Worm (Caenorhabditis elegans) whole organism, young adult: ENCODE results near the gene col-75.

ENCODE experiments used
- F23B12.7 ChIP-seq: sonication (generic microtip); optimal IDR thresholded peaks from 2 replicates; lab custom pipeline; 2017; ENCODE audit warnings: missing genetic modification characterization, mild to moderate bottlenecking, missing compliant biosample characterization, antibody characterized with exemption, moderate library complexity; ENCODE audit not compliant: insufficient read depth
- F55B11.4 ChIP-seq: sonication (generic microtip); optimal IDR thresholded peaks from 2 replicates; lab custom pipeline; 2016; ENCODE audit warnings: missing compliant biosample characterization, missing genetic modification characterization, borderline replicate concordance; ENCODE audit not compliant: insufficient read depth
- K12H6.12 ChIP-seq: fragments of 200-800 bp; sonication (Bioruptor generic); optimal IDR thresholded peaks from 2 replicates; lab custom pipeline; 2018; ENCODE audit warnings: mild to moderate bottlenecking, missing genetic modification characterization, missing compliant biosample characterization
- Y53F4B.3 ChIP-seq: fragments of 200-800 bp; sonication (Bioruptor generic); IDR thresholded peaks from 2 replicates; pipeline ENCODE4 v1.3.6; 2022; ENCODE audit warnings: missing genetic modification reagents, missing genetic modification characterization, missing compliant biosample characterization
- Y67H2A.10 ChIP-seq: fragments of 200-800 bp; sonication (Bioruptor generic); conservative IDR thresholded peaks from 2 replicates; pipeline ENCODE4 v1.3.6; 2022; ENCODE audit warnings: missing genetic modification reagents, missing genetic modification characterization, missing compliant biosample characterization
- ama-1 ChIP-seq, 3 experiments: fragments of 150-350 bp in 1 of 3; sonication (generic microtip) in 2 of 3; optimal IDR thresholded peaks; 2 replicates each; lab custom pipeline; 2014 to 2018; ENCODE audit warnings: missing biosample characterization in 2 of 3, missing genetic modification characterization in 2 of 3, missing genetic modification reagents in 2 of 3
- aptf-3 ChIP-seq: fragments of 200-800 bp; sonication (Bioruptor generic); IDR thresholded peaks from 2 replicates; pipeline ENCODE4 v1.3.6; 2022; ENCODE audit warnings: missing genetic modification characterization, missing compliant biosample characterization
- attf-3 ChIP-seq: fragments of 200-800 bp; sonication (Bioruptor generic); conservative IDR thresholded peaks from 2 replicates; pipeline ENCODE4 v1.3.6; 2022; ENCODE audit warnings: missing genetic modification reagents, missing genetic modification characterization, missing compliant biosample characterization
- cebp-1 ChIP-seq, 2 experiments: fragments of 200-800 bp in 1 of 2; sonication (Bioruptor generic) in 1 of 2; sonication (generic microtip) in 1 of 2; IDR thresholded peaks in 1 of 2; optimal IDR thresholded peaks in 1 of 2; 2 replicates each; pipeline versions ENCODE4 v1.3.6 to Lab custom; 2017 to 2022; ENCODE audit warnings: missing compliant biosample characterization in 2 of 2, missing genetic modification characterization in 2 of 2, mild to moderate bottlenecking in 1 of 2, missing genetic modification reagents in 1 of 2, moderate library complexity in 1 of 2
- ceh-79 ChIP-seq: sonication (generic microtip); optimal IDR thresholded peaks from 2 replicates; lab custom pipeline; 2017; ENCODE audit warnings: mild to moderate bottlenecking, missing genetic modification characterization, missing compliant biosample characterization
- ceh-91 ChIP-seq: fragments of 200-800 bp; sonication (Bioruptor generic); IDR thresholded peaks from 2 replicates; pipeline ENCODE4 v1.3.6; 2022; ENCODE audit warnings: missing genetic modification reagents, missing genetic modification characterization, missing compliant biosample characterization
- die-1 ChIP-seq: sonication (generic microtip); optimal IDR thresholded peaks from 2 replicates; lab custom pipeline; 2016; ENCODE audit warnings: missing genotype, mild to moderate bottlenecking, missing genetic modification characterization, missing compliant biosample characterization
- dox-1 ChIP-seq: fragments of 200-800 bp; sonication (Bioruptor generic); IDR thresholded peaks from 2 replicates; pipeline ENCODE4 v1.3.6; 2022; ENCODE audit warnings: missing genetic modification reagents, missing genetic modification characterization, missing compliant biosample characterization
- dpff-1 ChIP-seq: sonication (generic microtip); optimal IDR thresholded peaks from 2 replicates; lab custom pipeline; 2017; ENCODE audit warnings: mild to moderate bottlenecking, missing genetic modification characterization, missing compliant biosample characterization
- dpl-1 ChIP-seq: fragments of 150-350 bp; optimal IDR thresholded peaks from 2 replicates; lab custom pipeline; 2014; ENCODE audit warnings: missing biosample characterization, missing genetic modification reagents, missing genetic modification characterization
- efl-1 ChIP-seq: fragments of 150-350 bp; optimal IDR thresholded peaks from 2 replicates; lab custom pipeline; 2014; ENCODE audit warnings: missing biosample characterization, missing genetic modification reagents, missing genetic modification characterization
- egl-18 ChIP-seq: fragments of 200-800 bp; sonication (Bioruptor generic); IDR thresholded peaks from 2 replicates; pipeline ENCODE4 v1.3.6; 2022; ENCODE audit warnings: missing genetic modification reagents, missing genetic modification characterization, missing compliant biosample characterization
- ets-4 ChIP-seq: fragments of 200-800 bp; sonication (Bioruptor generic); optimal IDR thresholded peaks from 2 replicates; lab custom pipeline; 2018; ENCODE audit warnings: mild to moderate bottlenecking, missing genetic modification characterization, missing compliant biosample characterization
- fkh-3 ChIP-seq: sonication (generic microtip); optimal IDR thresholded peaks from 2 replicates; lab custom pipeline; 2016; ENCODE audit warnings: mild to moderate bottlenecking, missing genetic modification characterization, missing compliant biosample characterization
- gei-17 ChIP-seq: fragments of 200-800 bp; sonication (Bioruptor generic); optimal IDR thresholded peaks from 2 replicates; lab custom pipeline; 2018; ENCODE audit warnings: mild to moderate bottlenecking, missing genetic modification characterization, missing compliant biosample characterization
- lin-40 ChIP-seq: sonication (generic microtip); optimal IDR thresholded peaks from 2 replicates; lab custom pipeline; 2016; ENCODE audit warnings: missing genetic modification characterization, mild to moderate bottlenecking, missing compliant biosample characterization, missing genotype, missing genetic modification reagents
- lin-54 ChIP-seq: fragments of 200-800 bp; sonication (Bioruptor generic); optimal IDR thresholded peaks from 2 replicates; lab custom pipeline; 2018; ENCODE audit warnings: mild to moderate bottlenecking, missing genetic modification characterization, missing compliant biosample characterization
- madf-6 ChIP-seq: fragments of 200-800 bp; sonication (Bioruptor generic); IDR thresholded peaks from 2 replicates; pipeline ENCODE4 v1.3.6; 2022; ENCODE audit warnings: missing genetic modification reagents, missing genetic modification characterization, missing compliant biosample characterization
- nfya-2 ChIP-seq: fragments of 200-800 bp; sonication (Bioruptor generic); IDR thresholded peaks from 2 replicates; pipeline ENCODE4 v1.3.6; 2022; ENCODE audit warnings: missing genetic modification reagents, missing genetic modification characterization, missing compliant biosample characterization
- nfyb-1 ChIP-seq: fragments of 200-800 bp; sonication (Bioruptor generic); IDR thresholded peaks from 2 replicates; pipeline ENCODE4 v1.3.6; 2022; ENCODE audit warnings: missing genetic modification reagents, missing genetic modification characterization, missing compliant biosample characterization
- nhr-80 ChIP-seq: sonication (generic microtip); optimal IDR thresholded peaks from 2 replicates; lab custom pipeline; 2016; ENCODE audit warnings: missing genetic modification characterization, missing compliant biosample characterization
- rpc-1 ChIP-seq, 2 experiments: fragments of 150-350 bp in 1 of 2; sonication (generic microtip) in 1 of 2; optimal IDR thresholded peaks; 2 replicates each; lab custom pipeline; 2014 to 2018; ENCODE audit warnings: missing biosample characterization in 1 of 2, missing genetic modification characterization in 1 of 2, missing genetic modification reagents in 1 of 2, missing genotype in 1 of 2
- unc-62 ChIP-seq: fragments of 150-350 bp; optimal IDR thresholded peaks from 2 replicates; lab custom pipeline; 2014; ENCODE audit warnings: missing biosample characterization, missing genetic modification reagents, missing genetic modification characterization
- zfh-2 ChIP-seq: fragments of 200-800 bp; sonication (Bioruptor generic); conservative IDR thresholded peaks from 2 replicates; pipeline ENCODE4 v1.3.6; 2022; ENCODE audit warnings: missing genetic modification reagents, missing genetic modification characterization, missing compliant biosample characterization
- zim-3 ChIP-seq: sonication (generic microtip); optimal IDR thresholded peaks from 2 replicates; lab custom pipeline; 2017; ENCODE audit warnings: mild to moderate bottlenecking, missing genetic modification characterization, moderate library complexity, missing compliant biosample characterization

The col-75 gene

ce11 chrII:6425993-6426392 is at the start of gene col-75:
col-75 (plus strand) TSS chrII:6426293.
- TF ChIP-seq Y53F4B.3 (GFP tag; lab: Robert Waterston, UW) (no peak), ceh-91 (GFP tag; lab: Robert Waterston, UW) (no peak), dpl-1 (GFP tag; lab: Kevin White, UChicago) (no peak), zim-3 (tag; lab: Kevin White, UChicago) (no peak)

ce11 chrII:6376693-6377092 is 49.4 kb upstream of the col-75 start:
- TF ChIP-seq ets-4 (GFP tag; lab: Kevin White, UChicago) (no peak), zim-3 (tag; lab: Kevin White, UChicago) (no peak), nfyb-1 (GFP tag; lab: Robert Waterston, UW) (no peak)

- TF ChIP-seq F23B12.7 (tag; lab: Kevin White, UChicago) (peak; percentile 23), unc-62 (no peak), K12H6.12 (tag; lab: Kevin White, UChicago) (no peak), gei-17 (GFP tag; lab: Kevin White, UChicago) (no peak), F55B11.4 (no peak), dox-1 (GFP tag; lab: Robert Waterston, UW) (0 out of 2 replicates have a peak, but pooled peaks have one; percentile 13), efl-1 (GFP tag; lab: Kevin White, UChicago) (no peak), madf-6 (GFP tag; lab: Robert Waterston, UW) (no peak), cebp-1 (GFP tag; IDR thresholded peaks at IDR 0.05; lab: Robert Waterston, UW) (peak; percentile 64; the same call in 1 of the 2 replicates), cebp-1 (tag; optimal IDR thresholded peaks at IDR 0.05; lab: Kevin White, UChicago) (peak; percentile 69), rpc-1 (optimal IDR thresholded peaks at IDR 0.05; lab: Kevin White, UChicago) (no peak), rpc-1 (tag; optimal IDR thresholded peaks at IDR 0.05; lab: Kevin White, UChicago) (no peak), nhr-80 (tag; lab: Kevin White, UChicago) (peak; percentile 91), die-1 (tag; lab: Kevin White, UChicago) (no peak), zfh-2 (GFP tag; lab: Robert Waterston, UW) (no peak), fkh-3 (tag; lab: Kevin White, UChicago) (no peak), ama-1 (optimal IDR thresholded peaks at IDR 0.05; lab: Kevin White, UChicago) (no peak), ama-1 (GFP tag; optimal IDR thresholded peaks at IDR 0.05; lab: Kevin White, UChicago) (no peak), nfya-2 (GFP tag; lab: Robert Waterston, UW) (no peak)
These were observed 48.6 kb upstream of the col-75 start for ce11 chrII:6377381-6377948.

ce11 chrII:6379038-6379563 is 47.0 kb upstream of the col-75 start:
- TF ChIP-seq egl-18 (GFP tag; lab: Robert Waterston, UW) (no peak), attf-3 (GFP tag; lab: Robert Waterston, UW) (no peak), Y67H2A.10 (no peak), ceh-79 (no peak)

- TF ChIP-seq zfh-2 (GFP tag; lab: Robert Waterston, UW), result no peak
- TF ChIP-seq dpff-1 (tag; lab: Kevin White, UChicago), result no peak
- no peak for TF ChIP-seq K12H6.12 (tag; lab: Kevin White, UChicago)
- TF ChIP-seq lin-54 (GFP tag; lab: Kevin White, UChicago), result no peak
- no peak for TF ChIP-seq aptf-3 (GFP tag; lab: Robert Waterston, UW)
- no peak for TF ChIP-seq egl-18 (GFP tag; lab: Robert Waterston, UW)
- peak; percentile 14 for TF ChIP-seq nhr-80 (tag; lab: Kevin White, UChicago)
- TF ChIP-seq lin-40 (tag; lab: Kevin White, UChicago), result no peak
- TF ChIP-seq, all 124 proteins: peak for 1
These were observed 45.2 kb upstream of the col-75 start, which contains the start of gene F58F12.12 for ce11 chrII:6380866-6381265. F58F12.12 (plus strand) TSS chrII:6381166.
